Fruit fly (Drosophila melanogaster): ENCODE results near the gene TfIIA-L.

TfIIA-L gene

DNA sequence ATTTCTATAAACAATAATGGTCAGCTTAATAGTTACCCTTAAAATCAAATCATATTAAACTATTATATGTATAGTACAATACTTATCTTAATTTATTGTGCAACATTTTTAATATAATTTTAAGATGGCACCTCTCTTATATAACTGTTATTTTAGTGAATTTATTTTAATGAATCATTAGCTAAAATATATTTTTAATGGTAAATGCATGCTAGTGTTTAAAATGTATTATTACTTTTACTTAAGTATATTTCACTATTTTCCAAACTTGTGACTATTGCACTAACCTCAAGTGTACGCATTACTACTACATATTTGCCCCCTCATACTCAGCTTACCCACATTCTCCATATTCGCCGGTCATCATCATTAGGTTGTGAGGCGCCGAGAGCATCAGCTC lies 4.6 kb upstream of the TfIIA-L start (continued):
- no peak for TF ChIP-seq MTF-1 (GFP tag; optimal IDR thresholded peaks at IDR 0.05; ENCODE audit: borderline replicate concordance)
- peak; percentile 67 for TF ChIP-seq slbo (GFP tag; IDR thresholded peaks at IDR 0.05)
- no peak for TF ChIP-seq CG13287 (GFP tag; IDR thresholded peaks at IDR 0.05; ENCODE audit: partially characterized antibody)
- peak; percentile 82 for TF ChIP-seq CG9437 (GFP tag; optimal IDR thresholded peaks at IDR 0.05)
- TF ChIP-seq CG34422 (GFP tag; IDR thresholded peaks at IDR 0.05): 0 out of 3 replicates have a peak, but pooled peaks have one; percentile 28
- no peak for TF ChIP-seq CG8765 (GFP tag; IDR thresholded peaks at IDR 0.05)
- peak; percentile 80; the same call in 1 of the 2 replicates for TF ChIP-seq CG32532 (GFP tag; IDR thresholded peaks at IDR 0.05)
- TF ChIP-seq CG11247 (GFP tag; IDR thresholded peaks at IDR 0.05): no peak
- no peak for TF ChIP-seq CG6791 (GFP tag; IDR thresholded peaks at IDR 0.05; ENCODE audit: partially characterized antibody)
- TF ChIP-seq pfk (GFP tag; optimal IDR thresholded peaks at IDR 0.05): no peak
- peak; percentile 61 for TF ChIP-seq zen (tag; optimal IDR thresholded peaks at IDR 0.05)
- TF ChIP-seq YL-1 (GFP tag; optimal IDR thresholded peaks at IDR 0.05): no peak
- peak; percentile 26 for TF ChIP-seq CG11723 (GFP tag; optimal IDR thresholded peaks at IDR 0.05)
- peak in 1 of 2 experiments; percentile 32 for TF ChIP-seq Pdp1 (GFP tag; optimal IDR thresholded peaks at IDR 0.05)
- TF ChIP-seq prd (optimal IDR thresholded peaks at IDR 0.05): no peak
- peak; percentile 5; the same call in 1 of the 3 replicates for TF ChIP-seq prd (GFP tag; IDR thresholded peaks at IDR 0.05)
- TF ChIP-seq cas (GFP tag; IDR thresholded peaks at IDR 0.05): no peak
- no peak for TF ChIP-seq pzg (GFP tag; optimal IDR thresholded peaks at IDR 0.05)
- no peak for TF ChIP-seq dm (GFP tag; optimal IDR thresholded peaks at IDR 0.05)
- TF ChIP-seq gce (GFP tag; IDR thresholded peaks at IDR 0.05): peak; percentile 33; the same call in 1 of the 3 replicates
- peak; percentile 27; the same call in 1 of the 2 replicates for TF ChIP-seq wor (GFP tag; IDR thresholded peaks at IDR 0.05)
- peak; percentile 94 for TF ChIP-seq CG11504 (tag; optimal IDR thresholded peaks at IDR 0.05)
- TF ChIP-seq Lhr (GFP tag; optimal IDR thresholded peaks at IDR 0.05): peak; percentile 42
- no peak for TF ChIP-seq CG10565 (GFP tag; optimal IDR thresholded peaks at IDR 0.05)
- peak; percentile 82 for TF ChIP-seq sens (GFP tag)
- peak; percentile 69 for TF ChIP-seq lmd (GFP tag; IDR thresholded peaks at IDR 0.05)
- TF ChIP-seq CG12744 (GFP tag; optimal IDR thresholded peaks at IDR 0.05): no peak
- no peak for TF ChIP-seq Ets65A (GFP tag)
- peak; percentile 35 for TF ChIP-seq CG5245 (GFP tag; optimal IDR thresholded peaks at IDR 0.05)
- TF ChIP-seq Xbp1 (GFP tag; optimal IDR thresholded peaks at IDR 0.05): peak; percentile 62
- TF ChIP-seq CG11695 (GFP tag; IDR thresholded peaks at IDR 0.05): peak; percentile 89; the same call in 2 of the 3 replicates
- peak; percentile 13; the same call in 1 of the 2 replicates for TF ChIP-seq ro (GFP tag; IDR thresholded peaks at IDR 0.05)
- TF ChIP-seq CG16813 (GFP tag; IDR thresholded peaks at IDR 0.05; ENCODE audit: partially characterized antibody): no peak
- peak; percentile 94 for TF ChIP-seq CG8924 (tag; optimal IDR thresholded peaks at IDR 0.05)
- TF ChIP-seq B-H2 (GFP tag; optimal IDR thresholded peaks at IDR 0.05): peak; percentile 46
- TF ChIP-seq az2 (GFP tag; optimal IDR thresholded peaks at IDR 0.05): peak; percentile 67
- TF ChIP-seq inv (GFP tag; IDR thresholded peaks at IDR 0.05; ENCODE audit: partially characterized antibody): no peak
- TF ChIP-seq odd (GFP tag; optimal IDR thresholded peaks at IDR 0.05): peak; percentile 76
- no peak for TF ChIP-seq dati (GFP tag; IDR thresholded peaks at IDR 0.05)
- TF ChIP-seq ase (GFP tag; IDR thresholded peaks at IDR 0.05): peak; percentile 51; the same call in 2 of the 3 replicates
- TF ChIP-seq CG2199 (GFP tag; IDR thresholded peaks at IDR 0.05): no peak
- TF ChIP-seq CG3065 (GFP tag; optimal IDR thresholded peaks at IDR 0.05): peak; percentile 12
- TF ChIP-seq crp (GFP tag; optimal IDR thresholded peaks at IDR 0.05): no peak
- no peak for TF ChIP-seq otp (GFP tag; IDR thresholded peaks at IDR 0.05)
- TF ChIP-seq repo (GFP tag; optimal IDR thresholded peaks at IDR 0.05): no peak
- no peak for TF ChIP-seq schlank (tag; optimal IDR thresholded peaks at IDR 0.05)
- no peak for TF ChIP-seq NC2β (GFP tag; optimal IDR thresholded peaks at IDR 0.05)
- TF ChIP-seq BtbVII (GFP tag; optimal IDR thresholded peaks at IDR 0.05): peak; percentile 69
- peak; percentile 87 for TF ChIP-seq CG9727 (GFP tag; optimal IDR thresholded peaks at IDR 0.05)
- no peak for TF ChIP-seq pita (GFP tag; optimal IDR thresholded peaks at IDR 0.05)
- no peak for TF ChIP-seq Antp (GFP tag; optimal IDR thresholded peaks at IDR 0.05)

Data from whole organism, embryonic.